Fruit fly (Drosophila melanogaster) whole organism, embryonic: Measurements from ENCODE around the gene ETHR.

Experiments used
- Adf1 ChIP-seq: fragments of 200-800 bp; sonication (Bioruptor generic); IDR thresholded peaks from 2 replicates; pipeline ENCODE4 v1.3.6; 2022; ENCODE audit warnings: missing biosample characterization, missing genetic modification characterization
- CG10274 ChIP-seq: fragments of 200-800 bp; sonication (Bioruptor generic); optimal IDR thresholded peaks from 3 replicates; lab custom pipeline; 2017; ENCODE audit warnings: missing biosample characterization, mild to moderate bottlenecking, missing genetic modification characterization
- CG10543 ChIP-seq: fragments of 200-800 bp; sonication (Bioruptor generic); optimal IDR thresholded peaks from 3 replicates; lab custom pipeline; 2017; ENCODE audit warnings: missing biosample characterization, mild to moderate bottlenecking, missing genetic modification characterization, moderate library complexity
- CG11695 ChIP-seq: fragments of 200-800 bp; sonication (Bioruptor generic); IDR thresholded peaks from 3 replicates; pipeline ENCODE4 v1.3.6; 2022; ENCODE audit warnings: missing biosample characterization, missing genetic modification characterization
- CG12071 ChIP-seq: fragments of 200-800 bp; sonication (Bioruptor generic); optimal IDR thresholded peaks from 3 replicates; lab custom pipeline; 2018; ENCODE audit warnings: missing biosample characterization, mild to moderate bottlenecking, missing genetic modification characterization
- CG12744 ChIP-seq: fragments of 200-800 bp; sonication (Bioruptor generic); optimal IDR thresholded peaks from 2 replicates; lab custom pipeline; 2016; ENCODE audit warnings: missing biosample characterization, missing genetic modification characterization
- CG12769 ChIP-seq: fragments of 200-800 bp; sonication (Bioruptor generic); optimal IDR thresholded peaks from 2 replicates; lab custom pipeline; 2019; ENCODE audit warnings: missing biosample characterization, mild to moderate bottlenecking, missing genetic modification characterization, moderate library complexity
- CG13287 ChIP-seq: fragments of 200-800 bp; sonication (Bioruptor generic); IDR thresholded peaks from 2 replicates; pipeline ENCODE4 v1.3.6; 2022; ENCODE audit warnings: missing biosample characterization, missing genetic modification characterization; ENCODE audit not compliant: partially characterized antibody
- CG14014 ChIP-seq: fragments of 200-800 bp; sonication (Bioruptor generic); IDR thresholded peaks from 2 replicates; pipeline ENCODE4 v1.3.6; 2022; ENCODE audit warnings: missing biosample characterization, missing genetic modification characterization
- CG14667 ChIP-seq: fragments of 200-800 bp; sonication (Bioruptor generic); IDR thresholded peaks from 2 replicates; pipeline ENCODE4 v1.3.6; 2022; ENCODE audit warnings: missing biosample characterization, missing genetic modification characterization
- CG16779 ChIP-seq: fragments of 200-800 bp; sonication (Bioruptor generic); IDR thresholded peaks from 2 replicates; pipeline ENCODE4 v1.3.6; 2022; ENCODE audit warnings: missing biosample characterization, missing genetic modification characterization
- CG17328 ChIP-seq: fragments of 200-800 bp; sonication (Bioruptor generic); IDR thresholded peaks from 2 replicates; pipeline ENCODE4 v1.3.6; 2022; ENCODE audit warnings: missing biosample characterization, missing genetic modification characterization
- CG18619 ChIP-seq: fragments of 200-800 bp; sonication (Bioruptor generic); optimal IDR thresholded peaks from 3 replicates; lab custom pipeline; 2017; ENCODE audit warnings: missing biosample characterization, mild to moderate bottlenecking, missing genetic modification characterization
- CG31441 ChIP-seq: fragments of 200-800 bp; sonication (Bioruptor generic); IDR thresholded peaks from 2 replicates; pipeline ENCODE4 v1.3.6; 2022; ENCODE audit warnings: missing biosample characterization, missing genetic modification characterization
- CG3163 ChIP-seq: fragments of 200-800 bp; sonication (Bioruptor generic); optimal IDR thresholded peaks from 3 replicates; lab custom pipeline; 2016; ENCODE audit warnings: missing biosample characterization, missing genetic modification characterization
- CG3281 ChIP-seq: fragments of 200-800 bp; sonication (Bioruptor generic); optimal IDR thresholded peaks from 3 replicates; lab custom pipeline; 2017; ENCODE audit warnings: missing biosample characterization, mild to moderate bottlenecking, missing genetic modification characterization
- CG4424 ChIP-seq: fragments of 200-800 bp; sonication (Bioruptor generic); optimal IDR thresholded peaks from 3 replicates; lab custom pipeline; 2016; ENCODE audit warnings: missing biosample characterization, missing genetic modification characterization
- CG4854 ChIP-seq: fragments of 200-800 bp; sonication (Bioruptor generic); optimal IDR thresholded peaks from 2 replicates; lab custom pipeline; 2016; ENCODE audit warnings: missing biosample characterization, missing genetic modification characterization, inconsistent platforms
- CG7745 ChIP-seq: fragments of 200-800 bp; sonication (Bioruptor generic); optimal IDR thresholded peaks from 2 replicates; lab custom pipeline; 2018; ENCODE audit warnings: missing biosample characterization, mild to moderate bottlenecking, missing genetic modification characterization, moderate library complexity
- D19B ChIP-seq: fragments of 200-800 bp; sonication (Bioruptor generic); optimal IDR thresholded peaks from 2 replicates; lab custom pipeline; 2017; ENCODE audit warnings: missing biosample characterization, mild to moderate bottlenecking, missing genetic modification characterization
- Dbx ChIP-seq: fragments of 200-800 bp; sonication (Bioruptor generic); IDR thresholded peaks from 3 replicates; pipeline ENCODE4 v1.3.6; 2022; ENCODE audit warnings: missing biosample characterization, missing genetic modification characterization
- E2f1 ChIP-seq: fragments of 200-800 bp; sonication (Bioruptor generic); IDR thresholded peaks from 2 replicates; pipeline ENCODE4 v1.3.6; 2022; ENCODE audit warnings: missing biosample characterization, missing genetic modification characterization
- Eip74EF ChIP-seq, 2 experiments: fragments of 200-800 bp in 1 of 2; fragments of >200 bp in 1 of 2; sonication (Bioruptor generic) in 1 of 2; optimal IDR thresholded peaks; 2 replicates each; lab custom pipeline; 2017 to 2019; ENCODE audit warnings: missing biosample characterization in 2 of 2, missing genetic modification characterization in 2 of 2, mild to moderate bottlenecking in 1 of 2, moderate library complexity in 1 of 2
- Ets65A ChIP-seq: fragments of 200-800 bp; sonication (Bioruptor generic); peaks from one replicate; lab custom pipeline; 2016; ENCODE audit warnings: missing biosample characterization, missing genetic modification characterization
- Gsc ChIP-seq: fragments of 200-800 bp; sonication (Bioruptor generic); IDR thresholded peaks from 2 replicates; pipeline ENCODE4 v1.3.6; 2022; ENCODE audit warnings: missing biosample characterization, missing genetic modification characterization
- H2.0 ChIP-seq: fragments of 200-800 bp; sonication (Bioruptor generic); IDR thresholded peaks from 2 replicates; pipeline ENCODE4 v1.3.6; 2022; ENCODE audit warnings: missing biosample characterization, missing genetic modification characterization
- Hr51 ChIP-seq, 2 experiments: fragments of 200-800 bp; sonication (Bioruptor generic); optimal IDR thresholded peaks; 2 replicates in 1 of 2; 3 replicates in 1 of 2; lab custom pipeline; 2016 to 2018; ENCODE audit warnings: missing biosample characterization in 2 of 2, missing genetic modification characterization in 2 of 2, mild to moderate bottlenecking in 1 of 2, moderate library complexity in 1 of 2
- NFAT ChIP-seq: fragments of 200-800 bp; sonication (Bioruptor generic); IDR thresholded peaks from 2 replicates; pipeline ENCODE4 v1.3.6; 2022; ENCODE audit warnings: missing biosample characterization, missing genetic modification characterization
- Xbp1 ChIP-seq: fragments of 200-800 bp; sonication (Bioruptor generic); optimal IDR thresholded peaks from 3 replicates; lab custom pipeline; 2016; ENCODE audit warnings: missing biosample characterization, mild to moderate bottlenecking, missing genetic modification characterization
- ase ChIP-seq: fragments of 200-800 bp; sonication (Bioruptor generic); IDR thresholded peaks from 3 replicates; pipeline ENCODE4 v1.3.6; 2022; ENCODE audit warnings: missing biosample characterization, missing genetic modification characterization
- bab2 ChIP-seq: fragments of 200-800 bp; sonication (Bioruptor generic); optimal IDR thresholded peaks from 2 replicates; lab custom pipeline; 2016; ENCODE audit warnings: missing biosample characterization, missing genetic modification characterization
- btn ChIP-seq: fragments of 200-800 bp; sonication (Bioruptor generic); optimal IDR thresholded peaks from 2 replicates; lab custom pipeline; 2016; ENCODE audit warnings: missing biosample characterization, missing genetic modification characterization
- crp ChIP-seq, 2 experiments: fragments of 200-800 bp; sonication (Bioruptor generic); optimal IDR thresholded peaks; 2 replicates in 1 of 2; 3 replicates in 1 of 2; lab custom pipeline; 2017; ENCODE audit warnings: missing biosample characterization in 2 of 2, missing genetic modification characterization in 2 of 2, mild to moderate bottlenecking in 1 of 2, moderate library complexity in 1 of 2
- cwo ChIP-seq: fragments of 200-800 bp; sonication (Bioruptor generic); optimal IDR thresholded peaks from 3 replicates; lab custom pipeline; 2017; ENCODE audit warnings: missing biosample characterization, missing genetic modification characterization, mild to moderate bottlenecking, moderate library complexity, missing genetic modification reagents
- dmrt99B ChIP-seq: fragments of 200-800 bp; sonication (Bioruptor generic); optimal IDR thresholded peaks from 2 replicates; lab custom pipeline; 2018; ENCODE audit warnings: missing biosample characterization, mild to moderate bottlenecking, missing genetic modification characterization, moderate library complexity
- dpn ChIP-seq, 2 experiments: fragments of 200-800 bp; sonication (Bioruptor generic); optimal IDR thresholded peaks; 3 replicates each; lab custom pipeline; 2016; ENCODE audit warnings: missing biosample characterization in 2 of 2, missing genetic modification characterization in 2 of 2
- dysf ChIP-seq: fragments of 200-800 bp; sonication (Bioruptor generic); IDR thresholded peaks from 3 replicates; pipeline ENCODE4 v1.3.6; 2022; ENCODE audit warnings: missing biosample characterization, missing genetic modification characterization
- fd64A ChIP-seq: fragments of 200-800 bp; sonication (Bioruptor generic); optimal IDR thresholded peaks from 3 replicates; lab custom pipeline; 2018; ENCODE audit warnings: missing biosample characterization, mild to moderate bottlenecking, missing genetic modification characterization
- gro ChIP-seq: fragments of 200-800 bp; sonication (Bioruptor generic); optimal IDR thresholded peaks from 2 replicates; lab custom pipeline; 2016; ENCODE audit warnings: missing biosample characterization, missing genetic modification characterization
- gt ChIP-seq: fragments of 200-800 bp; sonication (Bioruptor generic); IDR thresholded peaks from 2 replicates; pipeline ENCODE4 v1.3.6; 2022; ENCODE audit warnings: missing biosample characterization, missing genetic modification characterization
- mirr ChIP-seq: fragments of 200-800 bp; sonication (Bioruptor generic); optimal IDR thresholded peaks from 3 replicates; lab custom pipeline; 2018; ENCODE audit warnings: missing biosample characterization, mild to moderate bottlenecking, missing genetic modification characterization
- onecut ChIP-seq: fragments of 200-800 bp; sonication (Bioruptor generic); IDR thresholded peaks from 2 replicates; pipeline ENCODE4 v1.3.6; 2022; ENCODE audit warnings: missing biosample characterization, missing genetic modification characterization
- pho ChIP-seq: fragments of 200-800 bp; sonication (Bioruptor generic); optimal IDR thresholded peaks from 2 replicates; lab custom pipeline; 2016; ENCODE audit warnings: missing biosample characterization, missing genetic modification characterization
- sd ChIP-seq: fragments of 200-800 bp; sonication (Bioruptor generic); optimal IDR thresholded peaks from 3 replicates; lab custom pipeline; 2018; ENCODE audit warnings: missing biosample characterization, mild to moderate bottlenecking, missing genetic modification characterization, moderate library complexity
- sens ChIP-seq: fragments of 200-800 bp; sonication (Bioruptor generic); peaks from one replicate; lab custom pipeline; 2016; ENCODE audit warnings: missing biosample characterization, missing genetic modification characterization
- slbo ChIP-seq: fragments of 200-800 bp; sonication (Bioruptor generic); IDR thresholded peaks from 2 replicates; pipeline ENCODE4 v1.3.6; 2022; ENCODE audit warnings: missing biosample characterization, missing genetic modification characterization
- stc ChIP-seq: fragments of 200-800 bp; sonication (Bioruptor generic); IDR thresholded peaks from 2 replicates; pipeline ENCODE4 v1.3.6; 2022; ENCODE audit warnings: missing biosample characterization, missing genetic modification characterization
- unc-4 ChIP-seq: fragments of 200-800 bp; sonication (Bioruptor generic); IDR thresholded peaks from 2 replicates; pipeline ENCODE4 v1.3.6; 2022; ENCODE audit warnings: missing biosample characterization, missing genetic modification characterization; ENCODE audit not compliant: partially characterized antibody
- usp ChIP-seq: fragments of >200 bp; optimal IDR thresholded peaks from 2 replicates; lab custom pipeline; 2017; ENCODE audit warnings: missing biosample characterization, missing genetic modification characterization
- z ChIP-seq: fragments of 200-800 bp; sonication (Bioruptor generic); IDR thresholded peaks from 3 replicates; pipeline ENCODE4 v1.3.6; 2022; ENCODE audit warnings: missing biosample characterization, missing genetic modification characterization

ETHR gene

dm6 chr3R:21246492-21247061 is at the start of gene ETHR (continued):
- TF ChIP-seq Adf1 (GFP tag; lab: Robert Waterston, UW) = peak; percentile 54; the same call in 1 of the 2 replicates
- TF ChIP-seq Dbx (GFP tag; lab: Robert Waterston, UW) = peak; percentile 67; the same call in 2 of the 3 replicates
- TF ChIP-seq CG4854 (GFP tag; lab: Kevin White, UChicago) = no peak
- peak; percentile 62; the same call in 2 of the 3 replicates for TF ChIP-seq CG11695 (GFP tag; lab: Robert Waterston, UW)
- peak; percentile 40; the same call in 1 of the 2 replicates for TF ChIP-seq stc (GFP tag; lab: Robert Waterston, UW)
- TF ChIP-seq CG18619 (GFP tag; lab: Kevin White, UChicago) = peak; percentile 39
- no peak for TF ChIP-seq CG16779 (GFP tag; lab: Robert Waterston, UW)
- TF ChIP-seq crp (GFP tag; optimal IDR thresholded peaks at IDR 0.05; lab: Kevin White, UChicago) = no peak
- TF ChIP-seq Hr51 (GFP tag; optimal IDR thresholded peaks at IDR 0.05; lab: Kevin White, UChicago) = peak in 1 of 2 experiments; percentile 71
- TF ChIP-seq pho (GFP tag; lab: Kevin White, UChicago) = peak; percentile 1
- 0 out of 2 replicates have a peak, but pooled peaks have one; percentile 16 for TF ChIP-seq H2.0 (GFP tag; lab: Robert Waterston, UW)
- peak in 1 of 2 experiments; percentile 15 for TF ChIP-seq Eip74EF (GFP tag; optimal IDR thresholded peaks at IDR 0.05; lab: Kevin White, UChicago)
- no peak for TF ChIP-seq usp (GFP tag; lab: Kevin White, UChicago)
- TF ChIP-seq Ets65A (GFP tag; lab: Kevin White, UChicago) = peak; percentile 58
- peak; percentile 40 for TF ChIP-seq CG12071
- peak; percentile 10; the same call in 1 of the 2 replicates for TF ChIP-seq onecut (GFP tag; lab: Robert Waterston, UW)
- peak; percentile 58; the same call in 1 of the 2 replicates for TF ChIP-seq CG14014
- TF ChIP-seq cwo (GFP tag; lab: Kevin White, UChicago) = peak; percentile 74
- peak; percentile 17 for TF ChIP-seq dmrt99B (tag; lab: Kevin White, UChicago)
- TF ChIP-seq CG10543 (GFP tag; lab: Kevin White, UChicago) = peak; percentile 61
- TF ChIP-seq sens = peak; percentile 38
- peak; percentile 6 for TF ChIP-seq bab2 (GFP tag; lab: Kevin White, UChicago)
- 0 out of 2 replicates have a peak, but pooled peaks have one; percentile 38 for TF ChIP-seq NFAT (GFP tag; lab: Robert Waterston, UW)
- no peak for TF ChIP-seq fd64A (GFP tag; lab: Kevin White, UChicago)
- peak; percentile 14 for TF ChIP-seq D19B (GFP tag; lab: Kevin White, UChicago)
- peak; percentile 20; the same call in 1 of the 3 replicates for TF ChIP-seq ase
- no peak for TF ChIP-seq CG10274
- peak; percentile 45; the same call in 1 of the 2 replicates for TF ChIP-seq CG13287 (GFP tag; lab: Robert Waterston, UW)
- TF ChIP-seq gro = peak; percentile 37
- TF ChIP-seq CG14667 (GFP tag; lab: Robert Waterston, UW) = no peak
- TF ChIP-seq Gsc (GFP tag; lab: Robert Waterston, UW) = no peak
- peak; percentile 30 to 44 for TF ChIP-seq dpn (GFP tag; optimal IDR thresholded peaks at IDR 0.05; lab: Kevin White, UChicago)
- TF ChIP-seq unc-4 (GFP tag; lab: Robert Waterston, UW) = peak; percentile 53
- peak; percentile 19 for TF ChIP-seq CG12744 (GFP tag; lab: Kevin White, UChicago)
- TF ChIP-seq z = 0 out of 3 replicates have a peak, but pooled peaks have one; percentile 17
- TF ChIP-seq Xbp1 (GFP tag; lab: Kevin White, UChicago) = peak; percentile 41
- TF ChIP-seq CG3281 (GFP tag; lab: Kevin White, UChicago) = peak; percentile 60
- TF ChIP-seq btn (GFP tag; lab: Kevin White, UChicago) = no peak
- TF ChIP-seq CG17328 (GFP tag; lab: Robert Waterston, UW) = no peak
- TF ChIP-seq slbo = peak; percentile 78
- TF ChIP-seq CG7745 = no peak
- no peak for TF ChIP-seq CG3163
- TF ChIP-seq E2f1 (GFP tag; lab: Robert Waterston, UW) = peak; percentile 74; the same call in 1 of the 2 replicates
- peak; percentile 45 for TF ChIP-seq CG31441 (GFP tag; lab: Robert Waterston, UW)
- TF ChIP-seq mirr (GFP tag; lab: Kevin White, UChicago) = peak; percentile 85
- TF ChIP-seq dysf = peak; percentile 29; the same call in 1 of the 3 replicates
- TF ChIP-seq gt (GFP tag; lab: Robert Waterston, UW) = no peak
- TF ChIP-seq sd (tag; lab: Kevin White, UChicago) = peak; percentile 61
- peak; percentile 51 for TF ChIP-seq CG4424 (GFP tag; lab: Kevin White, UChicago)
- TF ChIP-seq CG12769 (tag; lab: Kevin White, UChicago) = peak; percentile 91
